Fruit fly (Drosophila melanogaster): ENCODE results near the gene Hs3st-B.

Hs3st-B gene

DNA sequence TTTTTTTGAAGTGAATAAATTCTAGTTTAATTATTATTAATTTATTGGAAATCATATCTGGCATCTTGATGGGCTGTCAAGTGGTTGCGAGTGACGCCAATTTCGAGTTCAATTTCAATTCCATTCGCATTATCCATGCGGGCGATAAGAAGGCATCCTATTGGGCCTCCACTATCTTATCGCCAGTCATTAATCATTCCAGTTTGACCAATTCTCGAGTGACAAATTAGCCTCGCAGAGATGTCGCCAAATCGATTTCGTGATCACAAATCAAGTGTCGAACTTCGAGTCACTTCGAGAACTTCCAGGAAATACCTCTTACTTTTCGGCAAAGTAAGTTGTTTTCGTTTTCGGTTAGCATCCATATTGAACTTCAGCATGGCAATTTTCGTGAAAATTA, 31.8 kb upstream of the Hs3st-B start:
- TF ChIP-seq CG32121 (GFP tag; IDR thresholded peaks at IDR 0.05), result no peak
- TF ChIP-seq Ets98B (GFP tag; IDR thresholded peaks at IDR 0.05), result no peak
- no peak for TF ChIP-seq CG12605 (GFP tag; IDR thresholded peaks at IDR 0.05)
- no peak for TF ChIP-seq gl (tag; optimal IDR thresholded peaks at IDR 0.05)
- no peak for TF ChIP-seq CG14655 (GFP tag; optimal IDR thresholded peaks at IDR 0.05)
- TF ChIP-seq Pif1A (GFP tag; optimal IDR thresholded peaks at IDR 0.05), result no peak
- no peak for TF ChIP-seq CG15710 (tag; optimal IDR thresholded peaks at IDR 0.05)

DNA sequence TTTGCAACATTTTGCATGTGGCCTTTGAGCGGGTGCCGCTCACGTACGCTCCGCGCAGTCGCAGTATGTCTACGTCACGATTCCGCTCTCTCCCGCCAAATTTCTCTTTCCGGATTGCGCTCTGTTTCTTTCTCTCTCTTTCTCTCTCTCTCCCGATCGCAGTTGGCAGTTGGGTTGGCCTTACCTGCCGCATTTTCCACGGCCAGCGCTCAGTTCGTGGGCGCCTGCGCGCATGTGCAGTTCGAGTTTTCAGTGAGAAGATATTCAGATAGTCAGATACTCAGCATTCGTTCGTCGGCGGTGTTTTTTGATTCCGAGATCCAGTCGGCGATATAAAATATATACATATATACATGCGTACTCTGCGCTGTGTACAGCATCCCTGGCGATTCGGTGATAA, 28.0 kb upstream of the Hs3st-B start, which contains the start of gene CG7884:
CG7884 (plus strand) TSS at position 208 of the 400 bp plus-strand sequence.
- TF ChIP-seq CG12605 (GFP tag; IDR thresholded peaks at IDR 0.05) (0 out of 2 replicates have a peak, but pooled peaks have one; percentile 9), CG13204 (GFP tag; optimal IDR thresholded peaks at IDR 0.05) (peak; percentile 64), Snoo (tag; optimal IDR thresholded peaks at IDR 0.05) (no peak), EcR (GFP tag; optimal IDR thresholded peaks at IDR 0.05) (peak; percentile 12), Ets98B (GFP tag; IDR thresholded peaks at IDR 0.05) (peak; percentile 22; the same call in 1 of the 2 replicates), CG34367 (tag; optimal IDR thresholded peaks at IDR 0.05) (no peak), Pif1B (GFP tag; optimal IDR thresholded peaks at IDR 0.05) (peak; percentile 53), CG17806 (tag; optimal IDR thresholded peaks at IDR 0.05) (no peak), CG10348 (GFP tag; IDR thresholded peaks at IDR 0.05) (no peak), D1 (tag; optimal IDR thresholded peaks at IDR 0.05) (no peak), CG15710 (tag; optimal IDR thresholded peaks at IDR 0.05) (no peak), CG4496 (GFP tag; IDR thresholded peaks at IDR 0.05) (peak; percentile 69), CG8159 (tag; optimal IDR thresholded peaks at IDR 0.05) (no peak), rn (GFP tag; IDR thresholded peaks at IDR 0.05) (no peak), CG9948 (tag; optimal IDR thresholded peaks at IDR 0.05) (no peak), CG8301 (tag; optimal IDR thresholded peaks at IDR 0.05) (no peak), CG32121 (GFP tag; IDR thresholded peaks at IDR 0.05) (no peak), CG14655 (GFP tag; optimal IDR thresholded peaks at IDR 0.05) (no peak), gl (tag; optimal IDR thresholded peaks at IDR 0.05) (no peak), fd96Ca (GFP tag; IDR thresholded peaks at IDR 0.05) (no peak; the same call in 2 of the 3 replicates), Pif1A (GFP tag; optimal IDR thresholded peaks at IDR 0.05) (peak; percentile 19)

DNA sequence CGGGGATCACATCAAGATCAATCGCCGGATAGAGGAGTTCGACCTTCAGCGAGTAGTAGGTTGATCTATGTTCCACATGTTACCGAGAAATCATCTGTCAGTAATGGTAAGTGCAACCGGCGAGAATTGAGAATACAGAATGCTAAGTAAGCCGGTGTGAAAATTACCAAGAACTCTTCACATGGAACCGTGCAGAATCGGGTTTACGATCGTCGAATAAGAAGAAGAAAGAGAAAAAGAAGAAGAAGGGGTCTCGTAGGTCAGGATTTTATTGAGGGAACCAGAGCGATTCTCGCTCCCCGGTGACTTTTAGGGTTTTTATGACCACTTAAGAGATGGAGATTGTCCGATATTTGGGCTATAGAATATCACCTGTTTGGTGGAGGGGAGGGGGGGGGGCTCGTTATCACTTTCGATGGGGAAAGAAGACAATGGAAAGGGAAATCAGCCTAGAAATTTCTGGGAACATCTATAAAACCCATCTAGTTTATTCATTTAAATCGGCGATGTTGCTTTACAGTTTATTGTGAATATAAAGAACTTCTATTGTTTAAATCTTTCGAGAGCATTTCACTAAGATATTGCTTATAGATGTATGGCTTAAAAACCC, 27.4 kb upstream of the Hs3st-B start:
- no peak for TF ChIP-seq CG10348 (GFP tag; IDR thresholded peaks at IDR 0.05)
- TF ChIP-seq CG8301 (tag; optimal IDR thresholded peaks at IDR 0.05), result no peak
- no peak for TF ChIP-seq CG4496 (GFP tag; IDR thresholded peaks at IDR 0.05)
- no peak for TF ChIP-seq Ets98B (GFP tag; IDR thresholded peaks at IDR 0.05)
- no peak for TF ChIP-seq CG14655 (GFP tag; optimal IDR thresholded peaks at IDR 0.05)
- TF ChIP-seq Pif1A (GFP tag; optimal IDR thresholded peaks at IDR 0.05), result no peak
- no peak for TF ChIP-seq D1 (tag; optimal IDR thresholded peaks at IDR 0.05)
- no peak for TF ChIP-seq CG13204 (GFP tag; optimal IDR thresholded peaks at IDR 0.05)
- no peak for TF ChIP-seq fd96Ca (GFP tag; IDR thresholded peaks at IDR 0.05)
- TF ChIP-seq Pif1B (GFP tag; optimal IDR thresholded peaks at IDR 0.05), result no peak

DNA sequence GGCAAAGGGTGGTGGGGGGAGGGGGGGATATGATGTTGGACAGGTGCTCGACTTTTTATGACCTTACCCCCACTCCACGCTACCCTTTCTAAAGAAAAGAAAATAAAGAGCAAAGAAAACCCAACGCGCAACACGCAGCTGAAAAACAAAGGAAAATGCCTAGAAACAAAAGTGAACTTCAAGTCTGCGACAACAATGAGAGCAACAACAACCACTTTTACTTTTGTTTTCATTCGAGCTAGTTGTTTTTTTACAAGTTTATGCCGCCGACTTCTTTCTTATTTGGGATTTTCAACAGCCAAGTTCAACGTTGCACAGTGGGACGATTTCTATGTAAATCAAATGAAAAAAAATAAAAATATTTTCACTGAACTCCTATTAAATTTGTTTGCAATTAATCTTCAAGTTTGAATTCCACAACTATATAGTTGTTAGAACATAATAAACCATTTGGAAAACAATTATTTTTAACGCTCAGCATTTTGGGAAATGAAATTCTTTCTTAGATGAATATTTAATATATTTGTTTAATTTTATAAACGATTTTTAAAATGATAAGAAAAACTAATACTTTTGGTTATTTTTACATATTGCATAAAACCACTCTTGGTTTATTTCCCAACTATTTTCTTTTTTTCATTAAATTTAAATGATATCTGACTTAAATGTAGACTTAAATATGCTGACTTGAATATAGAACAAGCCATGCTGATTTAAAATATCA, 23.7 kb upstream of the Hs3st-B start:
- TF ChIP-seq Ets98B (GFP tag; IDR thresholded peaks at IDR 0.05) (no peak; the same call in 1 of the 2 replicates), CG8301 (tag; optimal IDR thresholded peaks at IDR 0.05) (peak; percentile 47), CG14655 (GFP tag; optimal IDR thresholded peaks at IDR 0.05) (peak; percentile 72), Snoo (tag; optimal IDR thresholded peaks at IDR 0.05) (peak; percentile 33), Pif1B (GFP tag; optimal IDR thresholded peaks at IDR 0.05) (no peak), D1 (tag; optimal IDR thresholded peaks at IDR 0.05) (peak; percentile 32), CG17806 (tag; optimal IDR thresholded peaks at IDR 0.05) (peak; percentile 43), CG15710 (tag; optimal IDR thresholded peaks at IDR 0.05) (peak; percentile 60), gl (tag; optimal IDR thresholded peaks at IDR 0.05) (no peak), CG13204 (GFP tag; optimal IDR thresholded peaks at IDR 0.05) (no peak), CG9948 (tag; optimal IDR thresholded peaks at IDR 0.05) (peak; percentile 74), CG34367 (tag; optimal IDR thresholded peaks at IDR 0.05) (peak; percentile 24), CG8159 (tag; optimal IDR thresholded peaks at IDR 0.05) (peak; percentile 81)

DNA sequence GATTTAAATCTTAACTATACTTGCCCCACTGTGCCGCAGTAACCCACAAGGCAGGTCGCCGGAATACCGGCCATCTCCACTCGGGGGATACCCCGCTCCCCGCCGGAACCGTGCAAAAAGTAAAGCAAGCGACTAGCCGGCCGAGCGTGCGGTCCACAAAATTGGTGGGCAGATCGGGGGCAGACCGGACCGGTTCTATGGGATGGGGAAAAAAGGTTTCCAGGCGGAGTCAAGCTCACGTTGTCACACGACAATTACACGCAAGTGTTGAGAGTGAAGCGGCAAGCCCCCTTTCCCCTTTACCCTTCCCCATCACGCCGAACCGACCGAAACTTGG, 23.2 kb upstream of the Hs3st-B start:
- TF ChIP-seq Snoo (tag; optimal IDR thresholded peaks at IDR 0.05), result no peak
- peak; percentile 93 for TF ChIP-seq CG13204 (GFP tag; optimal IDR thresholded peaks at IDR 0.05)
- TF ChIP-seq CG32121 (GFP tag; IDR thresholded peaks at IDR 0.05), result 0 out of 2 replicates have a peak, but pooled peaks have one; percentile 12
- TF ChIP-seq CG4496 (GFP tag; IDR thresholded peaks at IDR 0.05), result peak; percentile 74
- no peak for TF ChIP-seq CG12605 (GFP tag; IDR thresholded peaks at IDR 0.05)
- TF ChIP-seq CG8159 (tag; optimal IDR thresholded peaks at IDR 0.05), result no peak
- no peak for TF ChIP-seq CG9948 (tag; optimal IDR thresholded peaks at IDR 0.05)
- TF ChIP-seq EcR (GFP tag; optimal IDR thresholded peaks at IDR 0.05), result peak; percentile 35
- no peak for TF ChIP-seq CG14655 (GFP tag; optimal IDR thresholded peaks at IDR 0.05)
- no peak for TF ChIP-seq rn (GFP tag; IDR thresholded peaks at IDR 0.05)
- TF ChIP-seq Ets98B (GFP tag; IDR thresholded peaks at IDR 0.05), result no peak
- no peak for TF ChIP-seq CG8301 (tag; optimal IDR thresholded peaks at IDR 0.05)
- no peak for TF ChIP-seq CG17806 (tag; optimal IDR thresholded peaks at IDR 0.05)
- TF ChIP-seq D1 (tag; optimal IDR thresholded peaks at IDR 0.05), result no peak
- 0 out of 2 replicates have a peak, but pooled peaks have one; percentile 28 for TF ChIP-seq CG10348 (GFP tag; IDR thresholded peaks at IDR 0.05)
- no peak for TF ChIP-seq Pif1B (GFP tag; optimal IDR thresholded peaks at IDR 0.05)
- TF ChIP-seq CG34367 (tag; optimal IDR thresholded peaks at IDR 0.05), result no peak
- TF ChIP-seq CG15710 (tag; optimal IDR thresholded peaks at IDR 0.05), result no peak
- TF ChIP-seq fd96Ca (GFP tag; IDR thresholded peaks at IDR 0.05), result no peak
- no peak for TF ChIP-seq gl (tag; optimal IDR thresholded peaks at IDR 0.05)
- TF ChIP-seq Pif1A (GFP tag; optimal IDR thresholded peaks at IDR 0.05), result no peak

Data from whole organism, pupa.